Fruit fly (Drosophila melanogaster) whole organism, embryonic: ENCODE measurements around the gene GluProRS.

Experiments
- Atf6 ChIP-seq: fragments of 200-800 bp; sonication (Bioruptor generic); IDR thresholded peaks from 2 replicates; pipeline ENCODE4 v1.3.6; 2022; ENCODE audit warnings: missing biosample characterization, missing genetic modification characterization
- Bgb ChIP-seq: fragments of 200-800 bp; sonication (Bioruptor generic); IDR thresholded peaks from 2 replicates; pipeline ENCODE4 v1.3.6; 2022; ENCODE audit warnings: missing biosample characterization, missing genetic modification characterization; ENCODE audit not compliant: partially characterized antibody
- CG10321 ChIP-seq: fragments of 200-800 bp; sonication (Bioruptor generic); IDR thresholded peaks from 2 replicates; pipeline ENCODE4 v1.3.6; 2022; ENCODE audit warnings: missing biosample characterization, missing genetic modification characterization
- CG10979 ChIP-seq: fragments of 200-800 bp; sonication (Bioruptor generic); optimal IDR thresholded peaks from 2 replicates; lab custom pipeline; 2018; ENCODE audit warnings: missing biosample characterization, mild to moderate bottlenecking, missing genetic modification characterization, moderate library complexity
- CG11456 ChIP-seq: fragments of 200-800 bp; sonication (Bioruptor generic); IDR thresholded peaks from 3 replicates; pipeline ENCODE4 v1.3.6; 2022; ENCODE audit warnings: missing biosample characterization, missing genetic modification characterization
- CG14014 ChIP-seq: fragments of 200-800 bp; sonication (Bioruptor generic); IDR thresholded peaks from 2 replicates; pipeline ENCODE4 v1.3.6; 2022; ENCODE audit warnings: missing biosample characterization, missing genetic modification characterization
- CG14667 ChIP-seq: fragments of 200-800 bp; sonication (Bioruptor generic); IDR thresholded peaks from 2 replicates; pipeline ENCODE4 v1.3.6; 2022; ENCODE audit warnings: missing biosample characterization, missing genetic modification characterization
- CG14710 ChIP-seq: fragments of 200-800 bp; sonication (Bioruptor generic); optimal IDR thresholded peaks from 3 replicates; lab custom pipeline; 2019; ENCODE audit warnings: missing biosample characterization, mild to moderate bottlenecking, missing genetic modification characterization, moderate library complexity
- CG15011 ChIP-seq: fragments of 200-800 bp; sonication (Bioruptor generic); optimal IDR thresholded peaks from 3 replicates; lab custom pipeline; 2018; ENCODE audit warnings: missing biosample characterization, mild to moderate bottlenecking, missing genetic modification characterization
- CG17361 ChIP-seq: fragments of 200-800 bp; sonication (Bioruptor generic); IDR thresholded peaks from 3 replicates; pipeline ENCODE4 v1.3.6; 2022; ENCODE audit warnings: missing biosample characterization, missing genetic modification characterization
- CG1832 ChIP-seq: fragments of 200-800 bp; sonication (Bioruptor generic); optimal IDR thresholded peaks from 2 replicates; lab custom pipeline; 2017; ENCODE audit warnings: missing biosample characterization, mild to moderate bottlenecking, missing genetic modification characterization, inconsistent platforms
- CG2120 ChIP-seq: fragments of 200-800 bp; sonication (Bioruptor generic); optimal IDR thresholded peaks from 3 replicates; lab custom pipeline; 2016; ENCODE audit warnings: missing biosample characterization, missing genetic modification characterization
- CG31365 ChIP-seq: fragments of 200-800 bp; sonication (Bioruptor generic); optimal IDR thresholded peaks from 2 replicates; lab custom pipeline; 2018; ENCODE audit warnings: missing biosample characterization, mild to moderate bottlenecking, missing genetic modification characterization
- CG32772 ChIP-seq: fragments of 200-800 bp; sonication (Bioruptor generic); IDR thresholded peaks from 2 replicates; pipeline ENCODE4 v1.3.6; 2022; ENCODE audit warnings: missing biosample characterization, missing genetic modification characterization
- CG4424 ChIP-seq: fragments of 200-800 bp; sonication (Bioruptor generic); optimal IDR thresholded peaks from 3 replicates; lab custom pipeline; 2016; ENCODE audit warnings: missing biosample characterization, missing genetic modification characterization
- CG5245 ChIP-seq: fragments of 200-800 bp; sonication (Bioruptor generic); optimal IDR thresholded peaks from 3 replicates; lab custom pipeline; 2016; ENCODE audit warnings: missing biosample characterization, missing genetic modification characterization
- CG8290 ChIP-seq, 3 experiments: fragments of 200-800 bp; sonication (Bioruptor generic); optimal IDR thresholded peaks; 2 replicates each; lab custom pipeline; 2016 to 2019; ENCODE audit warnings: missing biosample characterization in 3 of 3, missing genetic modification characterization in 3 of 3, mild to moderate bottlenecking in 2 of 3, moderate library complexity in 1 of 3
- CrebB ChIP-seq: fragments of 200-800 bp; sonication (Bioruptor generic); optimal IDR thresholded peaks from 3 replicates; lab custom pipeline; 2018; ENCODE audit warnings: missing biosample characterization, mild to moderate bottlenecking, missing genetic modification characterization
- Drgx ChIP-seq: fragments of 200-800 bp; sonication (Bioruptor generic); IDR thresholded peaks from 2 replicates; pipeline ENCODE4 v1.3.6; 2022; ENCODE audit warnings: missing biosample characterization, missing genetic modification characterization
- Ets65A ChIP-seq: fragments of 200-800 bp; sonication (Bioruptor generic); peaks from one replicate; lab custom pipeline; 2016; ENCODE audit warnings: missing biosample characterization, missing genetic modification characterization
- HHEX ChIP-seq: fragments of 200-800 bp; sonication (Bioruptor generic); optimal IDR thresholded peaks from 3 replicates; lab custom pipeline; 2017; ENCODE audit warnings: missing biosample characterization, mild to moderate bottlenecking, missing genetic modification characterization, missing genetic modification reagents
- Jarid2 ChIP-seq: fragments of 200-800 bp; sonication (Bioruptor generic); optimal IDR thresholded peaks from 3 replicates; lab custom pipeline; 2017; ENCODE audit warnings: mild to moderate bottlenecking, missing biosample characterization, missing genetic modification reagents, missing genetic modification characterization
- NfI ChIP-seq: fragments of 200-800 bp; sonication (Bioruptor generic); optimal IDR thresholded peaks from 3 replicates; lab custom pipeline; 2018; ENCODE audit warnings: missing biosample characterization, mild to moderate bottlenecking, missing genetic modification characterization, moderate library complexity
- Opbp ChIP-seq: fragments of 200-800 bp; sonication (Bioruptor generic); IDR thresholded peaks from 3 replicates; pipeline ENCODE4 v1.3.6; 2022; ENCODE audit warnings: missing biosample characterization, missing genetic modification characterization; ENCODE audit not compliant: partially characterized antibody
- Taf1 ChIP-seq: fragments of 200-800 bp; sonication (Bioruptor generic); IDR thresholded peaks from 2 replicates; pipeline ENCODE4 v1.3.6; 2022; ENCODE audit warnings: missing biosample characterization, missing genetic modification characterization
- Xrp1 ChIP-seq: fragments of 200-800 bp; sonication (Bioruptor generic); IDR thresholded peaks from 2 replicates; pipeline ENCODE4 v1.3.6; 2022; ENCODE audit warnings: missing biosample characterization, missing genetic modification characterization
- YL-1 ChIP-seq: fragments of 200-800 bp; sonication (Bioruptor generic); optimal IDR thresholded peaks from 3 replicates; lab custom pipeline; 2017; ENCODE audit warnings: missing biosample characterization, mild to moderate bottlenecking, missing genetic modification characterization
- bsh ChIP-seq, 2 experiments: fragments of 200-800 bp; sonication (Bioruptor generic); optimal IDR thresholded peaks; 2 replicates each; lab custom pipeline; 2017 to 2018; ENCODE audit warnings: mild to moderate bottlenecking in 2 of 2, missing biosample characterization in 2 of 2, missing genetic modification characterization in 2 of 2, moderate library complexity in 1 of 2
- chinmo ChIP-seq: fragments of 200-800 bp; sonication (Bioruptor generic); IDR thresholded peaks from 4 replicates; pipeline ENCODE4 v1.3.6; 2022; ENCODE audit warnings: missing biosample characterization, missing genetic modification characterization; ENCODE audit not compliant: partially characterized antibody
- crol ChIP-seq: fragments of 200-800 bp; sonication (Bioruptor generic); IDR thresholded peaks from 2 replicates; pipeline ENCODE4 v1.3.6; 2022; ENCODE audit warnings: missing biosample characterization, missing genetic modification characterization
- crp ChIP-seq, 2 experiments: fragments of 200-800 bp; sonication (Bioruptor generic); optimal IDR thresholded peaks; 2 replicates in 1 of 2; 3 replicates in 1 of 2; lab custom pipeline; 2017; ENCODE audit warnings: missing biosample characterization in 2 of 2, missing genetic modification characterization in 2 of 2, mild to moderate bottlenecking in 1 of 2, moderate library complexity in 1 of 2
- cwo ChIP-seq: fragments of 200-800 bp; sonication (Bioruptor generic); optimal IDR thresholded peaks from 3 replicates; lab custom pipeline; 2017; ENCODE audit warnings: missing biosample characterization, missing genetic modification characterization, mild to moderate bottlenecking, moderate library complexity, missing genetic modification reagents
- dmrt99B ChIP-seq: fragments of 200-800 bp; sonication (Bioruptor generic); optimal IDR thresholded peaks from 2 replicates; lab custom pipeline; 2018; ENCODE audit warnings: missing biosample characterization, mild to moderate bottlenecking, missing genetic modification characterization, moderate library complexity
- fd64A ChIP-seq: fragments of 200-800 bp; sonication (Bioruptor generic); optimal IDR thresholded peaks from 3 replicates; lab custom pipeline; 2018; ENCODE audit warnings: missing biosample characterization, mild to moderate bottlenecking, missing genetic modification characterization
- gcm ChIP-seq: fragments of 200-800 bp; sonication (Bioruptor generic); optimal IDR thresholded peaks from 2 replicates; lab custom pipeline; 2019; ENCODE audit warnings: missing biosample characterization, mild to moderate bottlenecking, missing genetic modification characterization, moderate library complexity
- grn ChIP-seq: fragments of 200-800 bp; sonication (Bioruptor generic); optimal IDR thresholded peaks from 3 replicates; lab custom pipeline; 2017; ENCODE audit warnings: missing biosample characterization, missing genetic modification characterization
- h ChIP-seq: fragments of >200 bp; optimal IDR thresholded peaks from 2 replicates; lab custom pipeline; 2017
- ham ChIP-seq: fragments of 200-800 bp; sonication (Bioruptor generic); IDR thresholded peaks from 2 replicates; pipeline ENCODE4 v1.3.6; 2022; ENCODE audit warnings: missing biosample characterization, missing genetic modification characterization
- kay ChIP-seq: fragments of 200-800 bp; sonication (Bioruptor generic); optimal IDR thresholded peaks from 2 replicates; lab custom pipeline; 2016; ENCODE audit warnings: missing biosample characterization, missing genetic modification characterization
- nau ChIP-seq: fragments of 200-800 bp; sonication (Bioruptor generic); optimal IDR thresholded peaks from 3 replicates; lab custom pipeline; 2017; ENCODE audit warnings: missing biosample characterization, mild to moderate bottlenecking, missing genetic modification characterization, missing genetic modification reagents
- otp ChIP-seq: fragments of 200-800 bp; sonication (Bioruptor generic); IDR thresholded peaks from 3 replicates; pipeline ENCODE4, ENCODE4 v1.3.6; 2022; ENCODE audit warnings: missing biosample characterization, missing genetic modification characterization
- peb ChIP-seq: fragments of 200-800 bp; sonication (Bioruptor generic); IDR thresholded peaks from 2 replicates; pipeline ENCODE4 v1.3.6; 2022; ENCODE audit warnings: missing biosample characterization, missing genetic modification characterization
- ranshi ChIP-seq: fragments of 200-800 bp; sonication (Bioruptor generic); IDR thresholded peaks from 2 replicates; pipeline ENCODE4 v1.3.6; 2022; ENCODE audit warnings: missing biosample characterization, missing genetic modification characterization
- row ChIP-seq: fragments of 200-800 bp; sonication (Bioruptor generic); IDR thresholded peaks from 3 replicates; pipeline ENCODE4 v1.3.6; 2022; ENCODE audit warnings: missing biosample characterization, missing genetic modification characterization
- so ChIP-seq: fragments of 200-800 bp; sonication (Bioruptor generic); IDR thresholded peaks from 3 replicates; pipeline ENCODE4 v1.3.6; 2022; ENCODE audit warnings: missing biosample characterization, missing genetic modification characterization
- z ChIP-seq: fragments of 200-800 bp; sonication (Bioruptor generic); IDR thresholded peaks from 3 replicates; pipeline ENCODE4 v1.3.6; 2022; ENCODE audit warnings: missing biosample characterization, missing genetic modification characterization
- zfh1 ChIP-seq: fragments of 200-800 bp; sonication (Bioruptor generic); IDR thresholded peaks from 3 replicates; pipeline ENCODE4 v1.3.6; 2022; ENCODE audit warnings: missing biosample characterization, missing genetic modification characterization

GluProRS gene

dm6 chr3R:24006449-24007159 is 48.4 kb upstream of the GluProRS start (continued):
- TF ChIP-seq so (GFP tag; lab: Robert Waterston, UW) (peak; percentile 17; the same call in 1 of the 3 replicates), CrebB (tag; lab: Kevin White, UChicago) (no peak), ham (no peak), row (peak; percentile 94), crol (GFP tag; lab: Robert Waterston, UW) (peak; percentile 50), ranshi (GFP tag; lab: Robert Waterston, UW) (0 out of 2 replicates have a peak, but pooled peaks have one; percentile 4), zfh1 (GFP tag; lab: Robert Waterston, UW) (no peak), CG14014 (GFP tag; lab: Robert Waterston, UW) (0 out of 2 replicates have a peak, but pooled peaks have one; percentile 17), peb (GFP tag; lab: Robert Waterston, UW) (0 out of 2 replicates have a peak, but pooled peaks have one; percentile 7), crp (GFP tag; optimal IDR thresholded peaks at IDR 0.05; lab: Kevin White, UChicago) (no peak), Xrp1 (GFP tag; lab: Robert Waterston, UW) (peak; percentile 45; the same call in 1 of the 2 replicates), h (lab: Kevin White, UChicago) (no peak), fd64A (GFP tag; lab: Kevin White, UChicago) (no peak), CG10321 (GFP tag; lab: Robert Waterston, UW) (no peak), YL-1 (GFP tag; lab: Kevin White, UChicago) (peak; percentile 13), gcm (peak; percentile 3), nau (GFP tag; lab: Kevin White, UChicago) (peak; percentile 1), bsh (GFP tag; optimal IDR thresholded peaks at IDR 0.05; lab: Kevin White, UChicago) (no peak), CG31365 (tag; lab: Kevin White, UChicago) (peak; percentile 20), otp (GFP tag; lab: Robert Waterston, UW) (0 out of 3 replicates have a peak, but pooled peaks have one; percentile 22), Jarid2 (GFP tag; lab: Kevin White, UChicago) (peak; percentile 37), Atf6 (GFP tag; lab: Robert Waterston, UW) (0 out of 2 replicates have a peak, but pooled peaks have one; percentile 29), NfI (no peak), chinmo (GFP tag; lab: Robert Waterston, UW) (0 out of 4 replicates have a peak, but pooled peaks have one; percentile 34), CG17361 (GFP tag; lab: Robert Waterston, UW) (peak; percentile 31; the same call in 1 of the 3 replicates), Drgx (GFP tag; lab: Robert Waterston, UW) (0 out of 2 replicates have a peak, but pooled peaks have one; percentile 42), CG15011 (GFP tag; lab: Kevin White, UChicago) (no peak), Opbp (GFP tag; lab: Robert Waterston, UW) (0 out of 3 replicates have a peak, but pooled peaks have one; percentile 16), Taf1 (GFP tag; lab: Robert Waterston, UW) (peak; percentile 24; the same call in 1 of the 2 replicates), CG10979 (tag; lab: Kevin White, UChicago) (peak; percentile 8), Bgb (GFP tag; lab: Robert Waterston, UW) (peak; percentile 48; the same call in 1 of the 2 replicates), z (GFP tag; lab: Robert Waterston, UW) (peak; percentile 56; the same call in 1 of the 3 replicates), CG5245 (GFP tag; lab: Kevin White, UChicago) (no peak), dmrt99B (tag; lab: Kevin White, UChicago) (peak; percentile 11), CG1832 (peak; percentile 1), CG4424 (GFP tag; lab: Kevin White, UChicago) (peak; percentile 6), Ets65A (peak; percentile 88), grn (GFP tag; lab: Kevin White, UChicago) (peak; percentile 53), HHEX (peak; percentile 32), kay (peak; percentile 11), CG32772 (GFP tag; lab: Robert Waterston, UW) (0 out of 2 replicates have a peak, but pooled peaks have one; percentile 29), CG8290 (GFP tag; optimal IDR thresholded peaks at IDR 0.05; lab: Kevin White, UChicago) (no peak), CG8290 (tag; optimal IDR thresholded peaks at IDR 0.05; lab: Kevin White, UChicago) (peak in 1 of 2 experiments; percentile 0), CG2120 (GFP tag; lab: Kevin White, UChicago) (peak; percentile 42), cwo (peak; percentile 70), CG14710 (tag; lab: Kevin White, UChicago) (peak; percentile 3), CG11456 (GFP tag; lab: Robert Waterston, UW) (0 out of 3 replicates have a peak, but pooled peaks have one; percentile 11), CG14667 (GFP tag; lab: Robert Waterston, UW) (0 out of 2 replicates have a peak, but pooled peaks have one; percentile 18)
